Worm (Caenorhabditis elegans) whole organism, L1 larva: ENCODE results near the gene mig-15.

ENCODE experiments used
- C16A3.4 ChIP-seq: fragments of 150-350 bp; optimal IDR thresholded peaks from 2 replicates; lab custom pipeline; 2014; ENCODE audit warnings: missing biosample characterization, missing genetic modification characterization
- aha-1 ChIP-seq: fragments of 150-350 bp; optimal IDR thresholded peaks from 2 replicates; lab custom pipeline; 2014; ENCODE audit warnings: missing biosample characterization, missing genetic modification characterization
- aly-2 ChIP-seq: fragments of 150-350 bp; optimal IDR thresholded peaks from 2 replicates; lab custom pipeline; 2014; ENCODE audit warnings: missing biosample characterization, missing genetic modification characterization
- blmp-1 ChIP-seq: fragments of 150-350 bp; optimal IDR thresholded peaks from 2 replicates; lab custom pipeline; 2014; ENCODE audit warnings: missing biosample characterization, missing genetic modification characterization
- ceh-82 ChIP-seq, 3 experiments: fragments of 150-350 bp in 1 of 3; sonication (generic microtip) in 2 of 3; optimal IDR thresholded peaks; 2 replicates each; lab custom pipeline; 2014 to 2017; ENCODE audit warnings: missing biosample characterization in 3 of 3, missing genetic modification characterization in 3 of 3
- ceh-90 ChIP-seq: sonication (generic microtip); optimal IDR thresholded peaks from 2 replicates; lab custom pipeline; 2016; ENCODE audit warnings: missing genetic modification characterization, missing compliant biosample characterization
- dsc-1 ChIP-seq: sonication (generic microtip); optimal IDR thresholded peaks from 2 replicates; lab custom pipeline; 2016; ENCODE audit warnings: mild to moderate bottlenecking, missing genetic modification characterization, missing compliant biosample characterization
- efl-1 ChIP-seq, 4 experiments: fragments of 150-350 bp; optimal IDR thresholded peaks in 3 of 4; peaks in 1 of 4; 1 replicate in 1 of 4; 2 replicates in 3 of 4; lab custom pipeline; 2014; ENCODE audit warnings: missing biosample characterization in 2 of 4, missing genetic modification characterization in 2 of 4, missing genetic modification reagents in 2 of 4
- egl-13 ChIP-seq: sonication (generic microtip); optimal IDR thresholded peaks from 2 replicates; lab custom pipeline; 2016; ENCODE audit warnings: missing genotype, missing genetic modification reagents, missing genetic modification characterization, missing compliant biosample characterization
- ets-5 ChIP-seq: fragments of 200-800 bp; sonication (Bioruptor generic); IDR thresholded peaks from 2 replicates; pipeline ENCODE4 v1.3.6; 2022; ENCODE audit warnings: missing genetic modification characterization, missing compliant biosample characterization
- fkh-10 ChIP-seq: sonication (generic microtip); optimal IDR thresholded peaks from 2 replicates; lab custom pipeline; 2017; ENCODE audit warnings: missing biosample characterization, missing genetic modification reagents, missing genetic modification characterization
- fkh-4 ChIP-seq: sonication (generic microtip); optimal IDR thresholded peaks from 2 replicates; lab custom pipeline; 2016; ENCODE audit warnings: missing compliant biosample characterization, missing genetic modification characterization, borderline replicate concordance
- hlh-4 ChIP-seq: sonication (generic microtip); optimal IDR thresholded peaks from 2 replicates; lab custom pipeline; 2016; ENCODE audit warnings: mild to moderate bottlenecking, missing genetic modification characterization, missing compliant biosample characterization
- jun-1 ChIP-seq: fragments of 150-350 bp; optimal IDR thresholded peaks from 2 replicates; lab custom pipeline; 2014; ENCODE audit warnings: missing biosample characterization, missing genetic modification reagents, missing genetic modification characterization
- lin-14 ChIP-seq: fragments of 200-800 bp; sonication (Bioruptor generic); optimal IDR thresholded peaks from 2 replicates; lab custom pipeline; 2018; ENCODE audit warnings: mild to moderate bottlenecking, missing genetic modification characterization, moderate library complexity, missing compliant biosample characterization
- lin-35 ChIP-seq, 2 experiments: fragments of 150-350 bp; optimal IDR thresholded peaks; 2 replicates each; lab custom pipeline; 2014; ENCODE audit warnings: missing biosample characterization in 2 of 2, missing genetic modification characterization in 2 of 2, missing genetic modification reagents in 2 of 2
- mdl-1 ChIP-seq, 2 experiments: fragments of 150-350 bp; optimal IDR thresholded peaks; 2 replicates each; lab custom pipeline; 2014 to 2017; ENCODE audit warnings: missing biosample characterization in 2 of 2, missing genetic modification characterization in 2 of 2, inconsistent platforms in 1 of 2
- mef-2 ChIP-seq: fragments of 150-350 bp; optimal IDR thresholded peaks from 2 replicates; lab custom pipeline; 2014; ENCODE audit warnings: missing biosample characterization, missing genetic modification characterization
- mep-1 ChIP-seq: fragments of 150-350 bp; optimal IDR thresholded peaks from 2 replicates; lab custom pipeline; 2014; ENCODE audit warnings: missing biosample characterization, missing genetic modification characterization
- nhr-11 ChIP-seq: fragments of 150-350 bp; optimal IDR thresholded peaks from 2 replicates; lab custom pipeline; 2014; ENCODE audit warnings: missing biosample characterization, missing genetic modification characterization
- nhr-12 ChIP-seq: sonication (generic microtip); optimal IDR thresholded peaks from 2 replicates; lab custom pipeline; 2017; ENCODE audit warnings: missing biosample characterization, missing genetic modification characterization
- nhr-71 ChIP-seq: sonication (generic microtip); optimal IDR thresholded peaks from 2 replicates; lab custom pipeline; 2016; ENCODE audit warnings: mild to moderate bottlenecking, missing genetic modification characterization, moderate library complexity, missing compliant biosample characterization
- nhr-76 ChIP-seq: sonication (generic microtip); optimal IDR thresholded peaks from 2 replicates; lab custom pipeline; 2017; ENCODE audit warnings: missing biosample characterization, missing genetic modification characterization
- nhr-84 ChIP-seq: sonication (generic microtip); optimal IDR thresholded peaks from 2 replicates; lab custom pipeline; 2017; ENCODE audit warnings: missing biosample characterization, missing genetic modification characterization
- pax-3 ChIP-seq: fragments of 200-800 bp; sonication (Bioruptor generic); optimal IDR thresholded peaks from 2 replicates; lab custom pipeline; 2018; ENCODE audit warnings: mild to moderate bottlenecking, missing genetic modification characterization, moderate library complexity, missing compliant biosample characterization
- rnt-1 ChIP-seq: sonication (generic microtip); optimal IDR thresholded peaks from 2 replicates; lab custom pipeline; 2016; ENCODE audit warnings: mild to moderate bottlenecking, missing genetic modification characterization, moderate library complexity, missing compliant biosample characterization
- sox-4 ChIP-seq: sonication (generic microtip); optimal IDR thresholded peaks from 2 replicates; lab custom pipeline; 2016; ENCODE audit warnings: missing genetic modification characterization, missing compliant biosample characterization
- unc-30 ChIP-seq: sonication (generic microtip); optimal IDR thresholded peaks from 2 replicates; lab custom pipeline; 2017; ENCODE audit warnings: missing biosample characterization, missing genetic modification characterization
- unc-86 ChIP-seq: sonication (generic microtip); optimal IDR thresholded peaks from 2 replicates; lab custom pipeline; 2016; ENCODE audit warnings: missing genetic modification characterization, missing compliant biosample characterization
- zag-1 ChIP-seq: fragments of 150-350 bp; optimal IDR thresholded peaks from 2 replicates; lab custom pipeline; 2014; ENCODE audit warnings: missing biosample characterization, missing genetic modification characterization

mig-15 gene

DNA sequence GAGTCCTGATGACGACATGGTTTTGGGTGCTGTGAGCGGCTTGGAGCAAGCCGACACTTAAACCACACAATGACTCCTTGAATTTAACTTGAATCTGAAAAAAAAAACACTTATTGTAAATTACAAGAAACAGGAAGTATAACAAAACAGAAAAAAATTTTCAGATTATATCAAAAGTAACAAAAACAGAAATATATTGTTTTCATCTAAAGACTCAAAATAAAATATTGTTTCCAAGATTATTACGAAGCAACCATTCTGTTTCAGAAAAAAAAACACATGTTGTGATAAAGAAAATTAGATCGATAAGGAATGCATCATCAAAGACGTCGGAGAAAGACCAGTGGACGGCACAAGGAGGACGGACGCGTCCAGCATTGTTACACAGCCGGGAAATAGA lies at the start of gene mig-15:
mig-15 (minus strand) TSS at position 101 of the 400 bp plus-strand sequence.
- TF ChIP-seq aly-2 (no peak), mdl-1 (tag; optimal IDR thresholded peaks at IDR 0.05; lab: Kevin White, UChicago) (no peak), aha-1 (tag; lab: Kevin White, UChicago) (no peak), nhr-12 (tag; lab: Kevin White, UChicago) (no peak), hlh-4 (tag; lab: Kevin White, UChicago) (no peak), mep-1 (tag; lab: Kevin White, UChicago) (no peak), ceh-90 (no peak), blmp-1 (tag; lab: Kevin White, UChicago) (no peak), fkh-4 (tag; lab: Kevin White, UChicago) (no peak), pax-3 (tag; lab: Kevin White, UChicago) (no peak)

- TF ChIP-seq nhr-76 (tag; lab: Kevin White, UChicago) = no peak
- no peak for TF ChIP-seq dsc-1
- TF ChIP-seq unc-30 (tag; lab: Kevin White, UChicago) = no peak
- no peak for TF ChIP-seq nhr-12 (tag; lab: Kevin White, UChicago)
- TF ChIP-seq C16A3.4 = no peak
- no peak for TF ChIP-seq ceh-90
- peak; percentile 11 for TF ChIP-seq jun-1 (tag; lab: Kevin White, UChicago)
- TF ChIP-seq fkh-10 (GFP tag; lab: Kevin White, UChicago) = no peak
- TF ChIP-seq unc-86 (tag; lab: Kevin White, UChicago) = no peak
- no peak for TF ChIP-seq mef-2 (tag; lab: Kevin White, UChicago)
- peak; percentile 9 for TF ChIP-seq lin-14 (GFP tag; lab: Kevin White, UChicago)
These were observed 48.9 kb upstream of the mig-15 start for ce11 chrX:10477172-10477985.

ce11 chrX:10476573-10476972 lies 48.1 kb upstream of the mig-15 start, which contains the start of gene C39B10.7:
Gene C39B10.7, plus strand, starts transcription at chrX:10476873.
- TF ChIP-seq egl-13 (tag; lab: Kevin White, UChicago) (no peak), ets-5 (GFP tag; lab: Robert Waterston, UW) (no peak), nhr-76 (tag; lab: Kevin White, UChicago) (no peak), nhr-11 (no peak), ceh-82 (tag; optimal IDR thresholded peaks at IDR 0.05; lab: Kevin White, UChicago) (no peak), nhr-84 (no peak), zag-1 (tag; lab: Kevin White, UChicago) (no peak), lin-35 (GFP tag; optimal IDR thresholded peaks at IDR 0.05; lab: Kevin White, UChicago) (no peak), nhr-71 (tag; lab: Kevin White, UChicago) (no peak)

- TF ChIP-seq ets-5 (GFP tag; lab: Robert Waterston, UW) (no peak), egl-13 (tag; lab: Kevin White, UChicago) (no peak)
- TF ChIP-seq, all 84 proteins: peak for 0
These were observed 46.6 kb upstream of the mig-15 start, which contains the start of gene elt-4 for ce11 chrX:10474998-10475577. Gene elt-4, plus strand, starts transcription at chrX:10475527.

DNA sequence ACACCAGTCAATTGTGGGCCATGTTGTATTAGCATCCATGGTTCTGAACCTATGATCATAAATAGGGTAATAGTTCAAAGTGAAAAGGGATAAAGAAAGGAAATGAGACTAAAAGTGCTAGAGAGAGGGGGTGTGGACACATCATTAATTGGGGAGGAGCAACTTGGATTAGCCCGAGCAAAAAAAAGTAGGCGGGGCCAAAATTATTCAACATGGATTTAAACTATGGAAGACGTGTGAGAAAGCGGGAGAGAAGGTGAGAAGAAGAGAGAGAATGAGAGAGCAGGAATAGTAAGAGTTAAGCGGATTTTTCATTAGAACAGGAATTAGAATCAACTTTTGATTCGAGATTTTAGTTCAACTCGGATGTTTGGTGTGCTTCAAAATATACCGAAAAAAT lies 35.1 kb upstream of the mig-15 start, which contains the start of gene C39B10.1:
C39B10.1 (minus strand) TSS at position 101 of the 400 bp plus-strand sequence.
- TF ChIP-seq rnt-1 (tag; lab: Kevin White, UChicago) (no peak), efl-1 (optimal IDR thresholded peaks at IDR 0.05; lab: Kevin White, UChicago) (no peak), efl-1 (GFP tag; optimal IDR thresholded peaks at IDR 0.05 in 1 of 2; lab: Kevin White, UChicago) (peak in 1 of 2 experiments; percentile 41), dsc-1 (peak; percentile 58), sox-4 (tag; lab: Kevin White, UChicago) (no peak)
